Worm (Caenorhabditis elegans) whole organism, late embryonic: ENCODE data around the gene C45G9.4.
A peak's percentile ranks its signal among the peaks of the same experiment; 100 is the strongest.

Experiments used
- C08G9.2 ChIP-seq: sonication (generic microtip); optimal IDR thresholded peaks from 2 replicates; lab custom pipeline; 2016; ENCODE audit warnings: mild to moderate bottlenecking, missing genetic modification characterization, moderate library complexity, missing compliant biosample characterization
- C38D4.7 ChIP-seq: fragments of 200-800 bp; sonication (Bioruptor generic); optimal IDR thresholded peaks from 2 replicates; lab custom pipeline; 2018; ENCODE audit warnings: mild to moderate bottlenecking, missing genetic modification characterization, moderate library complexity, missing compliant biosample characterization
- F13H6.1 ChIP-seq: sonication (generic microtip); optimal IDR thresholded peaks from 2 replicates; lab custom pipeline; 2016; ENCODE audit warnings: missing genetic modification characterization, missing compliant biosample characterization
- K09A11.1 ChIP-seq: sonication (generic microtip); optimal IDR thresholded peaks from 2 replicates; lab custom pipeline; 2017; ENCODE audit warnings: antibody characterized with exemption, mild to moderate bottlenecking, missing genetic modification characterization, missing compliant biosample characterization; ENCODE audit not compliant: insufficient read depth
- T23F11.4 ChIP-seq: fragments of 200-800 bp; sonication (Bioruptor generic); optimal IDR thresholded peaks from 2 replicates; lab custom pipeline; 2018; ENCODE audit warnings: mild to moderate bottlenecking, missing genetic modification characterization, missing compliant biosample characterization
- ama-1 ChIP-seq: fragments of 150-350 bp; optimal IDR thresholded peaks from 2 replicates; lab custom pipeline; 2014
- ceh-18 ChIP-seq: sonication (generic microtip); optimal IDR thresholded peaks from 2 replicates; lab custom pipeline; 2016; ENCODE audit warnings: missing genetic modification characterization, missing compliant biosample characterization
- ceh-19 ChIP-seq: fragments of 200-800 bp; sonication (Bioruptor generic); optimal IDR thresholded peaks from 2 replicates; lab custom pipeline; 2018; ENCODE audit warnings: mild to moderate bottlenecking, missing genetic modification characterization, missing compliant biosample characterization
- ceh-24 ChIP-seq: sonication (generic microtip); optimal IDR thresholded peaks from 2 replicates; lab custom pipeline; 2016; ENCODE audit warnings: mild to moderate bottlenecking, missing genetic modification characterization, missing compliant biosample characterization
- ceh-30 ChIP-seq: fragments of 150-350 bp; optimal IDR thresholded peaks from 2 replicates; lab custom pipeline; 2014; ENCODE audit warnings: missing biosample characterization, missing genetic modification characterization
- ceh-31 ChIP-seq: sonication (generic microtip); optimal IDR thresholded peaks from 2 replicates; lab custom pipeline; 2016; ENCODE audit warnings: missing genetic modification characterization, missing compliant biosample characterization
- ceh-34 ChIP-seq: sonication (generic microtip); optimal IDR thresholded peaks from 2 replicates; lab custom pipeline; 2016; ENCODE audit warnings: mild to moderate bottlenecking, missing genetic modification characterization, missing compliant biosample characterization
- ceh-45 ChIP-seq: fragments of 200-800 bp; sonication (Bioruptor generic); IDR thresholded peaks from 2 replicates; pipeline ENCODE4 v1.3.6; 2022; ENCODE audit warnings: missing genetic modification reagents, missing genetic modification characterization, missing compliant biosample characterization
- ceh-48 ChIP-seq: sonication (generic microtip); optimal IDR thresholded peaks from 2 replicates; lab custom pipeline; 2016; ENCODE audit warnings: missing genetic modification characterization, inconsistent platforms, missing compliant biosample characterization
- ceh-6 ChIP-seq: fragments of 200-800 bp; sonication (Bioruptor generic); optimal IDR thresholded peaks from 2 replicates; lab custom pipeline; 2018; ENCODE audit warnings: mild to moderate bottlenecking, missing genetic modification characterization, missing compliant biosample characterization
- ceh-9 ChIP-seq: sonication (generic microtip); optimal IDR thresholded peaks from 2 replicates; lab custom pipeline; 2016; ENCODE audit warnings: mild to moderate bottlenecking, missing genetic modification characterization, inconsistent platforms, missing compliant biosample characterization
- che-1 ChIP-seq: sonication (generic microtip); optimal IDR thresholded peaks from 2 replicates; lab custom pipeline; 2016; ENCODE audit warnings: mild to moderate bottlenecking, missing genetic modification characterization, missing compliant biosample characterization
- elt-4 ChIP-seq: sonication (generic microtip); optimal IDR thresholded peaks from 2 replicates; lab custom pipeline; 2016; ENCODE audit warnings: missing genetic modification characterization, missing compliant biosample characterization
- ets-4 ChIP-seq: sonication (generic microtip); optimal IDR thresholded peaks from 2 replicates; lab custom pipeline; 2016; ENCODE audit warnings: missing genetic modification characterization, missing compliant biosample characterization
- fkh-10 ChIP-seq: fragments of 150-350 bp; optimal IDR thresholded peaks from 2 replicates; lab custom pipeline; 2014; ENCODE audit warnings: missing biosample characterization, missing genetic modification reagents, missing genetic modification characterization
- gmeb-2 ChIP-seq: sonication (generic microtip); optimal IDR thresholded peaks from 2 replicates; lab custom pipeline; 2016; ENCODE audit warnings: missing genetic modification characterization, inconsistent platforms, missing compliant biosample characterization
- hlh-13 ChIP-seq: fragments of 200-800 bp; sonication (Bioruptor generic); optimal IDR thresholded peaks from 2 replicates; lab custom pipeline; 2018; ENCODE audit warnings: mild to moderate bottlenecking, missing genetic modification characterization, missing compliant biosample characterization
- hlh-15 ChIP-seq: sonication (generic microtip); optimal IDR thresholded peaks from 2 replicates; lab custom pipeline; 2016; ENCODE audit warnings: missing genetic modification characterization, missing compliant biosample characterization
- hlh-6 ChIP-seq: sonication (generic microtip); optimal IDR thresholded peaks from 2 replicates; lab custom pipeline; 2016; ENCODE audit warnings: missing genotype, missing genetic modification characterization, missing compliant biosample characterization
- lin-11 ChIP-seq: fragments of 200-800 bp; sonication (Bioruptor generic); optimal IDR thresholded peaks from 2 replicates; lab custom pipeline; 2018; ENCODE audit warnings: mild to moderate bottlenecking, missing genetic modification characterization, missing compliant biosample characterization
- mec-3 ChIP-seq: sonication (generic microtip); optimal IDR thresholded peaks from 2 replicates; lab custom pipeline; 2016; ENCODE audit warnings: borderline replicate concordance, missing genetic modification characterization, missing compliant biosample characterization
- nfya-1 ChIP-seq: sonication (generic microtip); optimal IDR thresholded peaks from 2 replicates; lab custom pipeline; 2017; ENCODE audit warnings: missing genetic modification characterization, mild to moderate bottlenecking, missing compliant biosample characterization, antibody characterized with exemption, moderate library complexity
- nhr-11 ChIP-seq: fragments of 150-350 bp; optimal IDR thresholded peaks from 2 replicates; lab custom pipeline; 2014; ENCODE audit warnings: missing biosample characterization, missing genetic modification characterization
- nhr-232 ChIP-seq: sonication (generic microtip); optimal IDR thresholded peaks from 2 replicates; lab custom pipeline; 2016; ENCODE audit warnings: missing genetic modification characterization, missing compliant biosample characterization
- npax-4 ChIP-seq: sonication (generic microtip); optimal IDR thresholded peaks from 2 replicates; lab custom pipeline; 2016; ENCODE audit warnings: missing genetic modification characterization, missing compliant biosample characterization
- odd-2 ChIP-seq: sonication (generic microtip); optimal IDR thresholded peaks from 2 replicates; lab custom pipeline; 2017; ENCODE audit warnings: antibody characterized with exemption, mild to moderate bottlenecking, missing genetic modification characterization, missing compliant biosample characterization
- pag-3 ChIP-seq: sonication (generic microtip); optimal IDR thresholded peaks from 2 replicates; lab custom pipeline; 2016; ENCODE audit warnings: missing compliant biosample characterization, missing genetic modification characterization, borderline replicate concordance
- pax-1 ChIP-seq: fragments of 150-350 bp; optimal IDR thresholded peaks from 2 replicates; lab custom pipeline; 2014; ENCODE audit warnings: missing biosample characterization, missing genetic modification characterization
- pha-4 ChIP-seq: fragments of 150-350 bp; optimal IDR thresholded peaks from 2 replicates; lab custom pipeline; 2018; ENCODE audit warnings: missing biosample characterization, missing genetic modification reagents, missing genetic modification characterization
- pqm-1 ChIP-seq: sonication (generic microtip); optimal IDR thresholded peaks from 2 replicates; lab custom pipeline; 2016; ENCODE audit warnings: missing genetic modification characterization, missing compliant biosample characterization
- pros-1 ChIP-seq: fragments of 150-350 bp; optimal IDR thresholded peaks from 2 replicates; lab custom pipeline; 2014; ENCODE audit warnings: missing biosample characterization, missing genetic modification reagents, missing genetic modification characterization
- rnt-1 ChIP-seq: sonication (generic microtip); optimal IDR thresholded peaks from 2 replicates; lab custom pipeline; 2016; ENCODE audit warnings: missing genetic modification characterization, missing compliant biosample characterization
- sdc-2 ChIP-seq: sonication (generic microtip); optimal IDR thresholded peaks from 2 replicates; lab custom pipeline; 2016; ENCODE audit warnings: missing genotype, missing genetic modification characterization, missing compliant biosample characterization
- sox-4 ChIP-seq: sonication (generic microtip); optimal IDR thresholded peaks from 2 replicates; lab custom pipeline; 2017; ENCODE audit warnings: mild to moderate bottlenecking, missing genetic modification characterization, inconsistent platforms, missing compliant biosample characterization
- syd-9 ChIP-seq: sonication (generic microtip); optimal IDR thresholded peaks from 2 replicates; lab custom pipeline; 2016; ENCODE audit warnings: mild to moderate bottlenecking, missing genetic modification characterization, moderate library complexity, missing compliant biosample characterization
- tbx-7 ChIP-seq: sonication (generic microtip); optimal IDR thresholded peaks from 2 replicates; lab custom pipeline; 2016; ENCODE audit warnings: missing genotype, missing genetic modification characterization, missing compliant biosample characterization
- ttx-3 ChIP-seq: sonication (generic microtip); optimal IDR thresholded peaks from 2 replicates; lab custom pipeline; 2016; ENCODE audit warnings: missing genetic modification reagents, missing genetic modification characterization, missing compliant biosample characterization
- unc-3 ChIP-seq, 2 experiments: fragments of 200-800 bp in 1 of 2; sonication (Bioruptor generic) in 1 of 2; sonication (generic microtip) in 1 of 2; conservative IDR thresholded peaks in 1 of 2; optimal IDR thresholded peaks in 1 of 2; 2 replicates each; pipeline versions ENCODE4 v1.3.6 to Lab custom; 2016 to 2022; ENCODE audit warnings: missing compliant biosample characterization in 2 of 2, missing genetic modification characterization in 2 of 2, missing genetic modification reagents in 1 of 2
- unc-42 ChIP-seq: sonication (generic microtip); optimal IDR thresholded peaks from 2 replicates; lab custom pipeline; 2016; ENCODE audit warnings: missing genotype, missing genetic modification characterization, missing compliant biosample characterization
- unc-55 ChIP-seq: sonication (generic microtip); optimal IDR thresholded peaks from 2 replicates; lab custom pipeline; 2017; ENCODE audit warnings: missing biosample characterization, missing genetic modification reagents, missing genetic modification characterization
- unc-86 ChIP-seq: sonication (generic microtip); optimal IDR thresholded peaks from 2 replicates; lab custom pipeline; 2016; ENCODE audit warnings: missing genetic modification characterization, missing compliant biosample characterization
- zip-5 ChIP-seq: sonication (generic microtip); optimal IDR thresholded peaks from 2 replicates; lab custom pipeline; 2016; ENCODE audit warnings: missing genetic modification characterization, missing compliant biosample characterization
- ztf-16 ChIP-seq: sonication (generic microtip); optimal IDR thresholded peaks from 2 replicates; lab custom pipeline; 2017; ENCODE audit warnings: missing genetic modification characterization, missing compliant biosample characterization

Gene C45G9.4

ce11 chrIII:5108746-5109145 is 46.2 kb downstream of the C45G9.4 start (continued):
- TF ChIP-seq ceh-6 (GFP tag; lab: Kevin White, UChicago) (no peak), ceh-34 (tag; lab: Kevin White, UChicago) (peak; percentile 5), K09A11.1 (tag; lab: Kevin White, UChicago) (no peak), gmeb-2 (no peak), C38D4.7 (GFP tag; lab: Kevin White, UChicago) (no peak), hlh-15 (tag; lab: Kevin White, UChicago) (no peak), npax-4 (tag; lab: Kevin White, UChicago) (no peak), hlh-6 (no peak), ceh-19 (GFP tag; lab: Kevin White, UChicago) (no peak), nhr-232 (tag; lab: Kevin White, UChicago) (no peak), nhr-11 (no peak), mec-3 (no peak), pros-1 (tag; lab: Kevin White, UChicago) (no peak), ama-1 (lab: Kevin White, UChicago) (no peak), hlh-13 (GFP tag; lab: Kevin White, UChicago) (no peak), sdc-2 (tag; lab: Kevin White, UChicago) (no peak), nfya-1 (tag; lab: Kevin White, UChicago) (peak; percentile 55), unc-55 (GFP tag; lab: Kevin White, UChicago) (no peak), elt-4 (tag; lab: Kevin White, UChicago) (no peak), unc-86 (tag; lab: Kevin White, UChicago) (no peak), C08G9.2 (tag; lab: Kevin White, UChicago) (peak; percentile 77), che-1 (tag; lab: Kevin White, UChicago) (no peak), ztf-16 (no peak), ceh-30 (tag; lab: Kevin White, UChicago) (no peak), syd-9 (tag; lab: Kevin White, UChicago) (no peak), unc-42 (peak; percentile 57), tbx-7 (tag; lab: Kevin White, UChicago) (peak; percentile 35), lin-11 (tag; lab: Kevin White, UChicago) (no peak), ceh-45 (GFP tag; lab: Robert Waterston, UW) (no peak), pag-3 (tag; lab: Kevin White, UChicago) (no peak), ceh-31 (tag; lab: Kevin White, UChicago) (peak; percentile 87), fkh-10 (GFP tag; lab: Kevin White, UChicago) (no peak), zip-5 (tag; lab: Kevin White, UChicago) (peak; percentile 27), pha-4 (tag; lab: Kevin White, UChicago) (no peak), ceh-18 (tag; lab: Kevin White, UChicago) (peak; percentile 26), F13H6.1 (tag; lab: Kevin White, UChicago) (peak; percentile 6), ceh-48 (tag; lab: Kevin White, UChicago) (no peak), ttx-3 (tag; lab: Kevin White, UChicago) (no peak), pqm-1 (tag; lab: Kevin White, UChicago) (no peak), unc-3 (GFP tag; conservative IDR thresholded peaks at IDR 0.05; lab: Robert Waterston, UW) (no peak), unc-3 (tag; optimal IDR thresholded peaks at IDR 0.05; lab: Kevin White, UChicago) (no peak), odd-2 (tag; lab: Kevin White, UChicago) (no peak), ceh-24 (tag; lab: Kevin White, UChicago) (no peak), T23F11.4 (GFP tag; lab: Kevin White, UChicago) (no peak), pax-1 (tag; lab: Kevin White, UChicago) (no peak), ceh-9 (tag; lab: Kevin White, UChicago) (no peak), sox-4 (tag; lab: Kevin White, UChicago) (no peak), rnt-1 (tag; lab: Kevin White, UChicago) (peak; percentile 24), ets-4 (tag; lab: Kevin White, UChicago) (peak; percentile 85)
